Worm (Caenorhabditis elegans) whole organism, young adult: ENCODE measurements around the gene C50H2.13.

Experiments used
- B0035.1 ChIP-seq: sonication (generic microtip); optimal IDR thresholded peaks from 2 replicates; lab custom pipeline; 2016; ENCODE audit warnings: missing genetic modification characterization, mild to moderate bottlenecking, missing compliant biosample characterization, missing genotype, missing genetic modification reagents
- B0336.3 ChIP-seq: fragments of 200-800 bp; sonication (Bioruptor generic); IDR thresholded peaks from 2 replicates; pipeline ENCODE4 v1.3.6; 2022; ENCODE audit warnings: missing genetic modification characterization, missing compliant biosample characterization
- F10E7.11 ChIP-seq: sonication (generic microtip); optimal IDR thresholded peaks from 2 replicates; lab custom pipeline; 2017; ENCODE audit warnings: mild to moderate bottlenecking, missing genetic modification characterization, moderate library complexity, missing compliant biosample characterization
- F52B5.7 ChIP-seq: sonication (generic microtip); optimal IDR thresholded peaks from 2 replicates; lab custom pipeline; 2016; ENCODE audit warnings: mild to moderate bottlenecking, missing genetic modification characterization, missing compliant biosample characterization
- F55B11.4 ChIP-seq: sonication (generic microtip); optimal IDR thresholded peaks from 2 replicates; lab custom pipeline; 2016; ENCODE audit warnings: missing compliant biosample characterization, missing genetic modification characterization, borderline replicate concordance; ENCODE audit not compliant: insufficient read depth
- F57A8.1 ChIP-seq: fragments of 200-800 bp; sonication (Bioruptor generic); optimal IDR thresholded peaks from 2 replicates; lab custom pipeline; 2018; ENCODE audit warnings: mild to moderate bottlenecking, missing genetic modification characterization, moderate library complexity, missing compliant biosample characterization
- ZK185.1 ChIP-seq: sonication (generic microtip); optimal IDR thresholded peaks from 2 replicates; lab custom pipeline; 2016; ENCODE audit warnings: mild to moderate bottlenecking, missing genetic modification characterization, missing compliant biosample characterization; ENCODE audit not compliant: poor library complexity, severe bottlenecking
- bed-1 ChIP-seq: fragments of 200-800 bp; sonication (Bioruptor generic); IDR thresholded peaks from 2 replicates; pipeline ENCODE4 v1.3.6; 2022; ENCODE audit warnings: missing genetic modification reagents, missing genetic modification characterization, missing compliant biosample characterization
- ceh-100 ChIP-seq: fragments of 200-800 bp; sonication (Bioruptor generic); IDR thresholded peaks from 2 replicates; pipeline ENCODE4 v1.3.6; 2022; ENCODE audit warnings: missing genetic modification reagents, missing genetic modification characterization, missing compliant biosample characterization
- ceh-27 ChIP-seq: fragments of 200-800 bp; sonication (Bioruptor generic); optimal IDR thresholded peaks from 2 replicates; lab custom pipeline; 2018; ENCODE audit warnings: mild to moderate bottlenecking, missing genetic modification characterization, moderate library complexity, missing compliant biosample characterization
- ceh-40 ChIP-seq: fragments of 200-800 bp; sonication (Bioruptor generic); IDR thresholded peaks from 2 replicates; pipeline ENCODE4 v1.3.6; 2022; ENCODE audit warnings: missing genetic modification characterization, missing compliant biosample characterization
- efl-1 ChIP-seq: fragments of 150-350 bp; optimal IDR thresholded peaks from 2 replicates; lab custom pipeline; 2014; ENCODE audit warnings: missing biosample characterization, missing genetic modification reagents, missing genetic modification characterization
- ekl-4 ChIP-seq: fragments of 200-800 bp; sonication (Bioruptor generic); IDR thresholded peaks from 2 replicates; pipeline ENCODE4 v1.3.6; 2022; ENCODE audit warnings: missing genetic modification reagents, missing genetic modification characterization, missing compliant biosample characterization
- gei-17 ChIP-seq: fragments of 200-800 bp; sonication (Bioruptor generic); optimal IDR thresholded peaks from 2 replicates; lab custom pipeline; 2018; ENCODE audit warnings: mild to moderate bottlenecking, missing genetic modification characterization, missing compliant biosample characterization
- hmg-1.2 ChIP-seq: fragments of 200-800 bp; sonication (Bioruptor generic); IDR thresholded peaks from 2 replicates; pipeline ENCODE4 v1.3.6; 2022; ENCODE audit warnings: missing genetic modification reagents, missing genetic modification characterization, missing compliant biosample characterization
- hsf-1 ChIP-seq: fragments of 200-800 bp; sonication (Bioruptor generic); IDR thresholded peaks from 2 replicates; pipeline ENCODE4 v1.3.6; 2022; ENCODE audit warnings: missing genetic modification reagents, missing genetic modification characterization, missing compliant biosample characterization
- madf-8 ChIP-seq: fragments of 200-800 bp; sonication (Bioruptor generic); conservative IDR thresholded peaks from 2 replicates; pipeline ENCODE4 v1.3.6; 2022; ENCODE audit warnings: missing genetic modification reagents, missing genetic modification characterization, missing compliant biosample characterization
- nhr-179 ChIP-seq: sonication (generic microtip); optimal IDR thresholded peaks from 2 replicates; lab custom pipeline; 2016; ENCODE audit warnings: mild to moderate bottlenecking, missing genetic modification characterization, missing compliant biosample characterization
- pbrm-1 ChIP-seq: fragments of 200-800 bp; sonication (Bioruptor generic); IDR thresholded peaks from 2 replicates; pipeline ENCODE4 v1.3.6; 2022; ENCODE audit warnings: missing genetic modification reagents, missing genetic modification characterization, missing compliant biosample characterization
- pha-4 ChIP-seq: fragments of 150-350 bp; sonication (generic microtip); optimal IDR thresholded peaks from 2 replicates; lab custom pipeline; 2014; ENCODE audit warnings: missing biosample characterization, missing genetic modification reagents, missing genetic modification characterization
- rcor-1 ChIP-seq: fragments of 200-800 bp; sonication (Bioruptor generic); IDR thresholded peaks from 2 replicates; pipeline ENCODE4 v1.3.6; 2022; ENCODE audit warnings: missing genetic modification reagents, missing genetic modification characterization, missing compliant biosample characterization
- repo-1 ChIP-seq: sonication (generic microtip); optimal IDR thresholded peaks from 2 replicates; lab custom pipeline; 2017; ENCODE audit warnings: mild to moderate bottlenecking, missing genetic modification characterization, missing compliant biosample characterization
- rpc-1 ChIP-seq, 2 experiments: fragments of 150-350 bp in 1 of 2; sonication (generic microtip) in 1 of 2; optimal IDR thresholded peaks; 2 replicates each; lab custom pipeline; 2014 to 2018; ENCODE audit warnings: missing biosample characterization in 1 of 2, missing genetic modification characterization in 1 of 2, missing genetic modification reagents in 1 of 2, missing genotype in 1 of 2
- tbp1 ChIP-seq: fragments of 200-800 bp; sonication (Bioruptor generic); optimal IDR thresholded peaks from 2 replicates; lab custom pipeline; 2018; ENCODE audit warnings: mild to moderate bottlenecking, missing genetic modification characterization, missing compliant biosample characterization
- tlf-1 ChIP-seq: fragments of 200-800 bp; sonication (Bioruptor generic); optimal IDR thresholded peaks from 2 replicates; lab custom pipeline; 2018; ENCODE audit warnings: mild to moderate bottlenecking, missing genetic modification characterization, missing compliant biosample characterization
- zfh-2 ChIP-seq: fragments of 200-800 bp; sonication (Bioruptor generic); conservative IDR thresholded peaks from 2 replicates; pipeline ENCODE4 v1.3.6; 2022; ENCODE audit warnings: missing genetic modification reagents, missing genetic modification characterization, missing compliant biosample characterization
- ztf-28 ChIP-seq: fragments of 200-800 bp; sonication (Bioruptor generic); IDR thresholded peaks from 2 replicates; pipeline ENCODE4 v1.3.6; 2022; ENCODE audit warnings: missing genetic modification reagents, missing genetic modification characterization, missing compliant biosample characterization

C50H2.13 gene

ce11 chrV:9970119-9970518 is 43.8 kb downstream of the C50H2.13 start (continued):
- peak; percentile 99 for TF ChIP-seq rpc-1 (optimal IDR thresholded peaks at IDR 0.05; lab: Kevin White, UChicago)
- peak; percentile 99 for TF ChIP-seq rpc-1 (tag; optimal IDR thresholded peaks at IDR 0.05; lab: Kevin White, UChicago)
- TF ChIP-seq efl-1 (GFP tag; lab: Kevin White, UChicago): peak; percentile 32
- TF ChIP-seq hmg-1.2 (GFP tag; lab: Robert Waterston, UW): peak; percentile 78
- TF ChIP-seq ceh-40 (GFP tag; lab: Robert Waterston, UW): peak; percentile 81; the same call in 1 of the 2 replicates
- TF ChIP-seq ztf-28 (GFP tag; lab: Robert Waterston, UW): peak; percentile 92
- TF ChIP-seq, all 124 proteins: peak for 111

ce11 chrV:9974264-9974663 is 47.9 kb downstream of the C50H2.13 start:
- TF ChIP-seq F55B11.4 (tag; lab: Kevin White, UChicago): no peak
- no peak for TF ChIP-seq F52B5.7 (tag; lab: Kevin White, UChicago)
- TF ChIP-seq B0035.1 (tag; lab: Kevin White, UChicago): no peak
- TF ChIP-seq zfh-2 (GFP tag; lab: Robert Waterston, UW): 0 out of 2 replicates have a peak, but pooled peaks have one; percentile 21
- TF ChIP-seq hsf-1: 0 out of 2 replicates have a peak, but pooled peaks have one; percentile 31
- TF ChIP-seq tbp1: no peak

ce11 chrV:9976138-9976537 is 49.8 kb downstream of the C50H2.13 start, which contains the start of gene unc-41:
Gene unc-41, minus strand, starts transcription at chrV:9976238.
- TF ChIP-seq tlf-1 (GFP tag; lab: Kevin White, UChicago) (no peak), ceh-100 (no peak)

- TF ChIP-seq bed-1 (GFP tag; lab: Robert Waterston, UW): no peak
- no peak for TF ChIP-seq repo-1 (tag; lab: Kevin White, UChicago)
- TF ChIP-seq tlf-1 (GFP tag; lab: Kevin White, UChicago): no peak
- no peak for TF ChIP-seq F55B11.4 (tag; lab: Kevin White, UChicago)
- TF ChIP-seq ZK185.1 (tag; lab: Kevin White, UChicago): no peak
- no peak for TF ChIP-seq madf-8 (GFP tag; lab: Robert Waterston, UW)
- TF ChIP-seq F57A8.1 (GFP tag; lab: Kevin White, UChicago): no peak
- TF ChIP-seq gei-17 (GFP tag; lab: Kevin White, UChicago): no peak
- TF ChIP-seq pha-4 (tag; lab: Kevin White, UChicago): no peak
- no peak for TF ChIP-seq nhr-179 (tag; lab: Kevin White, UChicago)
- TF ChIP-seq rcor-1 (GFP tag; lab: Robert Waterston, UW): no peak
- no peak for TF ChIP-seq F10E7.11 (tag; lab: Kevin White, UChicago)
- TF ChIP-seq pbrm-1 (GFP tag; lab: Robert Waterston, UW): no peak
- no peak for TF ChIP-seq ceh-27 (GFP tag; lab: Kevin White, UChicago)
- TF ChIP-seq B0336.3 (GFP tag; lab: Robert Waterston, UW): no peak
- no peak for TF ChIP-seq ekl-4 (GFP tag; lab: Robert Waterston, UW)
- TF ChIP-seq, all 124 proteins: peak for 0
These were observed 50.9 kb downstream of the C50H2.13 start for ce11 chrV:9977211-9977610.
